Fruit fly (Drosophila melanogaster) whole organism, embryonic: Measurements from ENCODE around the gene CG13074.

Experiments used
- B-H1 ChIP-seq: fragments of 200-800 bp; sonication (Bioruptor generic); IDR thresholded peaks from 3 replicates; pipeline ENCODE4 v1.3.6; 2022; ENCODE audit warnings: missing biosample characterization, missing genetic modification characterization
- B-H2 ChIP-seq: fragments of 200-800 bp; sonication (Bioruptor generic); optimal IDR thresholded peaks from 2 replicates; lab custom pipeline; 2018; ENCODE audit warnings: missing biosample characterization, mild to moderate bottlenecking, missing genetic modification characterization
- CG12071 ChIP-seq: fragments of 200-800 bp; sonication (Bioruptor generic); optimal IDR thresholded peaks from 3 replicates; lab custom pipeline; 2018; ENCODE audit warnings: missing biosample characterization, mild to moderate bottlenecking, missing genetic modification characterization
- CG13894 ChIP-seq: fragments of 200-800 bp; sonication (Bioruptor generic); optimal IDR thresholded peaks from 3 replicates; lab custom pipeline; 2018; ENCODE audit warnings: missing biosample characterization, mild to moderate bottlenecking, missing genetic modification characterization, moderate library complexity
- CG14965 ChIP-seq: fragments of 200-800 bp; sonication (Bioruptor generic); optimal IDR thresholded peaks from 2 replicates; lab custom pipeline; 2016; ENCODE audit warnings: missing biosample characterization, missing genetic modification characterization, borderline replicate concordance
- CG15011 ChIP-seq: fragments of 200-800 bp; sonication (Bioruptor generic); optimal IDR thresholded peaks from 3 replicates; lab custom pipeline; 2018; ENCODE audit warnings: missing biosample characterization, mild to moderate bottlenecking, missing genetic modification characterization
- CG17361 ChIP-seq: fragments of 200-800 bp; sonication (Bioruptor generic); IDR thresholded peaks from 3 replicates; pipeline ENCODE4 v1.3.6; 2022; ENCODE audit warnings: missing biosample characterization, missing genetic modification characterization
- CG17568 ChIP-seq: fragments of 200-800 bp; sonication (Bioruptor generic); optimal IDR thresholded peaks from 2 replicates; lab custom pipeline; 2018; ENCODE audit warnings: missing biosample characterization, mild to moderate bottlenecking, missing genetic modification characterization, moderate library complexity
- CG1832 ChIP-seq: fragments of 200-800 bp; sonication (Bioruptor generic); optimal IDR thresholded peaks from 2 replicates; lab custom pipeline; 2017; ENCODE audit warnings: missing biosample characterization, mild to moderate bottlenecking, missing genetic modification characterization, inconsistent platforms
- CG2875 ChIP-seq: fragments of 200-800 bp; sonication (Bioruptor generic); optimal IDR thresholded peaks from 2 replicates; lab custom pipeline; 2017; ENCODE audit warnings: missing biosample characterization, mild to moderate bottlenecking, missing genetic modification characterization, missing genetic modification reagents
- CG31388 ChIP-seq: fragments of 200-800 bp; sonication (Bioruptor generic); optimal IDR thresholded peaks from 2 replicates; lab custom pipeline; 2016; ENCODE audit warnings: missing biosample characterization, missing genetic modification characterization
- CG32772 ChIP-seq: fragments of 200-800 bp; sonication (Bioruptor generic); IDR thresholded peaks from 2 replicates; pipeline ENCODE4 v1.3.6; 2022; ENCODE audit warnings: missing biosample characterization, missing genetic modification characterization
- CG3847 ChIP-seq: fragments of 200-800 bp; sonication (Bioruptor generic); IDR thresholded peaks from 2 replicates; pipeline ENCODE4 v1.3.6; 2022; ENCODE audit warnings: missing biosample characterization, missing genetic modification characterization
- CG4282 ChIP-seq: fragments of 200-800 bp; sonication (Bioruptor generic); optimal IDR thresholded peaks from 2 replicates; lab custom pipeline; 2016; ENCODE audit warnings: missing biosample characterization, missing genetic modification characterization
- CG6654 ChIP-seq: fragments of 200-800 bp; sonication (Bioruptor generic); optimal IDR thresholded peaks from 2 replicates; lab custom pipeline; 2017; ENCODE audit warnings: missing biosample characterization, mild to moderate bottlenecking, missing genetic modification characterization
- CG6791 ChIP-seq: fragments of 200-800 bp; sonication (Bioruptor generic); IDR thresholded peaks from 3 replicates; pipeline ENCODE4 v1.3.6; 2022; ENCODE audit warnings: missing biosample characterization, missing genetic modification characterization; ENCODE audit not compliant: partially characterized antibody
- CG7839 ChIP-seq: fragments of 200-800 bp; sonication (Bioruptor generic); optimal IDR thresholded peaks from 3 replicates; lab custom pipeline; 2018; ENCODE audit warnings: missing biosample characterization, mild to moderate bottlenecking, missing genetic modification characterization, moderate library complexity
- CG9609 ChIP-seq: fragments of 200-800 bp; sonication (Bioruptor generic); optimal IDR thresholded peaks from 3 replicates; lab custom pipeline; 2016; ENCODE audit warnings: missing biosample characterization, missing genetic modification characterization
- CG9876 ChIP-seq: fragments of 200-800 bp; sonication (Bioruptor generic); optimal IDR thresholded peaks from 2 replicates; lab custom pipeline; 2016; ENCODE audit warnings: missing biosample characterization, missing genetic modification characterization
- Camta ChIP-seq: fragments of 200-800 bp; sonication (Bioruptor generic); optimal IDR thresholded peaks from 2 replicates; lab custom pipeline; 2016; ENCODE audit warnings: missing biosample characterization, missing genetic modification characterization
- Dbx ChIP-seq: fragments of 200-800 bp; sonication (Bioruptor generic); IDR thresholded peaks from 3 replicates; pipeline ENCODE4 v1.3.6; 2022; ENCODE audit warnings: missing biosample characterization, missing genetic modification characterization
- Fer3 ChIP-seq: fragments of 200-800 bp; sonication (Bioruptor generic); optimal IDR thresholded peaks from 2 replicates; lab custom pipeline; 2018; ENCODE audit warnings: missing biosample characterization, mild to moderate bottlenecking, missing genetic modification characterization, moderate library complexity
- Gsc ChIP-seq: fragments of 200-800 bp; sonication (Bioruptor generic); IDR thresholded peaks from 2 replicates; pipeline ENCODE4 v1.3.6; 2022; ENCODE audit warnings: missing biosample characterization, missing genetic modification characterization
- HHEX ChIP-seq: fragments of 200-800 bp; sonication (Bioruptor generic); optimal IDR thresholded peaks from 3 replicates; lab custom pipeline; 2017; ENCODE audit warnings: missing biosample characterization, mild to moderate bottlenecking, missing genetic modification characterization, missing genetic modification reagents
- Hand ChIP-seq: fragments of 200-800 bp; sonication (Bioruptor generic); optimal IDR thresholded peaks from 2 replicates; lab custom pipeline; 2017; ENCODE audit warnings: mild to moderate bottlenecking, missing biosample characterization, missing genetic modification reagents, missing genetic modification characterization
- Hr51 ChIP-seq, 2 experiments: fragments of 200-800 bp; sonication (Bioruptor generic); optimal IDR thresholded peaks; 2 replicates in 1 of 2; 3 replicates in 1 of 2; lab custom pipeline; 2016 to 2018; ENCODE audit warnings: missing biosample characterization in 2 of 2, missing genetic modification characterization in 2 of 2, mild to moderate bottlenecking in 1 of 2, moderate library complexity in 1 of 2
- Jarid2 ChIP-seq: fragments of 200-800 bp; sonication (Bioruptor generic); optimal IDR thresholded peaks from 3 replicates; lab custom pipeline; 2017; ENCODE audit warnings: mild to moderate bottlenecking, missing biosample characterization, missing genetic modification reagents, missing genetic modification characterization
- Mrtf ChIP-seq: fragments of 200-800 bp; sonication (Bioruptor generic); IDR thresholded peaks from 3 replicates; pipeline ENCODE4 v1.3.6; 2022; ENCODE audit warnings: missing biosample characterization, missing genetic modification characterization
- Six4 ChIP-seq: fragments of 200-800 bp; sonication (Bioruptor generic); optimal IDR thresholded peaks from 2 replicates; lab custom pipeline; 2016; ENCODE audit warnings: missing biosample characterization, missing genetic modification characterization
- Sox100B ChIP-seq: fragments of 200-800 bp; sonication (Bioruptor generic); optimal IDR thresholded peaks from 3 replicates; lab custom pipeline; 2018; ENCODE audit warnings: missing biosample characterization, mild to moderate bottlenecking, missing genetic modification characterization
- Ssrp ChIP-seq: fragments of 200-800 bp; sonication (Bioruptor generic); optimal IDR thresholded peaks from 2 replicates; lab custom pipeline; 2018; ENCODE audit warnings: missing biosample characterization, mild to moderate bottlenecking, missing genetic modification characterization, moderate library complexity
- YL-1 ChIP-seq: fragments of 200-800 bp; sonication (Bioruptor generic); optimal IDR thresholded peaks from 3 replicates; lab custom pipeline; 2017; ENCODE audit warnings: missing biosample characterization, mild to moderate bottlenecking, missing genetic modification characterization
- bbx ChIP-seq: fragments of 200-800 bp; sonication (Bioruptor generic); IDR thresholded peaks from 2 replicates; pipeline ENCODE4 v1.3.6; 2022; ENCODE audit warnings: missing biosample characterization, missing genetic modification characterization; ENCODE audit not compliant: partially characterized antibody
- dati ChIP-seq: fragments of 200-800 bp; sonication (Bioruptor generic); IDR thresholded peaks from 2 replicates; pipeline ENCODE4 v1.3.6; 2022; ENCODE audit warnings: missing biosample characterization, missing genetic modification characterization
- dmrt99B ChIP-seq: fragments of 200-800 bp; sonication (Bioruptor generic); optimal IDR thresholded peaks from 2 replicates; lab custom pipeline; 2018; ENCODE audit warnings: missing biosample characterization, mild to moderate bottlenecking, missing genetic modification characterization, moderate library complexity
- en ChIP-seq: fragments of 200-800 bp; sonication (Bioruptor generic); optimal IDR thresholded peaks from 2 replicates; lab custom pipeline; 2016; ENCODE audit warnings: missing biosample characterization, missing genetic modification characterization
- fd3F ChIP-seq: fragments of 200-800 bp; sonication (Bioruptor generic); optimal IDR thresholded peaks from 2 replicates; lab custom pipeline; 2018; ENCODE audit warnings: missing biosample characterization, mild to moderate bottlenecking, missing genetic modification characterization, moderate library complexity
- h ChIP-seq: fragments of >200 bp; optimal IDR thresholded peaks from 2 replicates; lab custom pipeline; 2017
- knrl ChIP-seq: fragments of 200-800 bp; sonication (Bioruptor generic); IDR thresholded peaks from 3 replicates; pipeline ENCODE4 v1.3.6; 2022; ENCODE audit warnings: missing biosample characterization, missing genetic modification characterization; ENCODE audit not compliant: partially characterized antibody
- lab ChIP-seq: fragments of 200-800 bp; sonication (Bioruptor generic); optimal IDR thresholded peaks from 3 replicates; lab custom pipeline; 2017; ENCODE audit warnings: missing biosample characterization, missing genetic modification characterization, mild to moderate bottlenecking, moderate library complexity, missing genetic modification reagents
- lola ChIP-seq, 3 experiments: fragments of >200 bp in 2 of 3; fragments of 200-800 bp in 1 of 3; sonication (Bioruptor generic) in 1 of 3; optimal IDR thresholded peaks; 2 replicates each; lab custom pipeline; 2017 to 2019; ENCODE audit warnings: missing biosample characterization in 3 of 3, missing genetic modification characterization in 3 of 3, mild to moderate bottlenecking in 1 of 3, moderate library complexity in 1 of 3
- org-1 ChIP-seq: fragments of 200-800 bp; sonication (Bioruptor generic); optimal IDR thresholded peaks from 2 replicates; lab custom pipeline; 2017; ENCODE audit warnings: missing biosample characterization, missing genetic modification characterization
- phol ChIP-seq: fragments of 200-800 bp; sonication (Bioruptor generic); optimal IDR thresholded peaks from 3 replicates; lab custom pipeline; 2018; ENCODE audit warnings: missing biosample characterization, mild to moderate bottlenecking, missing genetic modification characterization, moderate library complexity
- pita ChIP-seq: fragments of 200-800 bp; sonication (Bioruptor generic); optimal IDR thresholded peaks from 2 replicates; lab custom pipeline; 2017; ENCODE audit warnings: missing biosample characterization, mild to moderate bottlenecking, missing genetic modification characterization
- seq ChIP-seq: fragments of 200-800 bp; sonication (Bioruptor generic); IDR thresholded peaks from 2 replicates; pipeline ENCODE4 v1.3.6; 2022; ENCODE audit warnings: missing biosample characterization, missing genetic modification characterization
- slbo ChIP-seq: fragments of 200-800 bp; sonication (Bioruptor generic); IDR thresholded peaks from 2 replicates; pipeline ENCODE4 v1.3.6; 2022; ENCODE audit warnings: missing biosample characterization, missing genetic modification characterization
- tll ChIP-seq, 2 experiments: fragments of 200-800 bp in 1 of 2; fragments of >200 bp in 1 of 2; sonication (Bioruptor generic) in 1 of 2; optimal IDR thresholded peaks; 2 replicates each; lab custom pipeline; 2017 to 2019; ENCODE audit warnings: missing biosample characterization in 2 of 2, missing genetic modification characterization in 2 of 2, mild to moderate bottlenecking in 1 of 2, moderate library complexity in 1 of 2
- zf30C ChIP-seq: fragments of 200-800 bp; sonication (Bioruptor generic); optimal IDR thresholded peaks from 3 replicates; lab custom pipeline; 2018; ENCODE audit warnings: missing biosample characterization, mild to moderate bottlenecking, missing genetic modification characterization

The CG13074 gene

dm6 chr3L:16113607-16114337 lies 16.5 kb upstream of the CG13074 start (continued):
- TF ChIP-seq dati (GFP tag; lab: Robert Waterston, UW) = peak; percentile 30; the same call in 1 of the 2 replicates
- peak; percentile 80 for TF ChIP-seq bbx
- peak in 1 of 3 experiments; percentile 66 for TF ChIP-seq lola (GFP tag; optimal IDR thresholded peaks at IDR 0.05; lab: Kevin White, UChicago)
- TF ChIP-seq CG32772 (GFP tag; lab: Robert Waterston, UW) = peak; percentile 80
- peak; percentile 50 for TF ChIP-seq CG14965 (GFP tag; lab: Kevin White, UChicago)
- TF ChIP-seq CG13894 = no peak
- peak in 1 of 2 experiments; percentile 59 for TF ChIP-seq tll (GFP tag; optimal IDR thresholded peaks at IDR 0.05; lab: Kevin White, UChicago)
- no peak; the same call in 1 of the 3 replicates for TF ChIP-seq CG17361
- peak; percentile 64 for TF ChIP-seq CG2875 (GFP tag; lab: Kevin White, UChicago)
- TF ChIP-seq Camta = peak; percentile 87
- no peak for TF ChIP-seq Fer3 (tag; lab: Kevin White, UChicago)
- TF ChIP-seq seq (GFP tag; lab: Robert Waterston, UW) = peak; percentile 83
- TF ChIP-seq slbo = peak; percentile 86
- TF ChIP-seq pita (GFP tag; lab: Kevin White, UChicago) = no peak
- TF ChIP-seq zf30C = no peak
- peak; percentile 89 for TF ChIP-seq Dbx (GFP tag; lab: Robert Waterston, UW)
- TF ChIP-seq Mrtf (GFP tag; lab: Robert Waterston, UW) = peak; percentile 61; the same call in 1 of the 3 replicates
- peak; percentile 78 for TF ChIP-seq Hand (GFP tag; lab: Kevin White, UChicago)
- TF ChIP-seq YL-1 (GFP tag; lab: Kevin White, UChicago) = peak; percentile 99
- peak; percentile 89 for TF ChIP-seq CG3847 (GFP tag; lab: Robert Waterston, UW)
- TF ChIP-seq CG15011 (GFP tag; lab: Kevin White, UChicago) = no peak
- peak; percentile 75 for TF ChIP-seq CG4282 (GFP tag; lab: Kevin White, UChicago)
- TF ChIP-seq CG12071 = no peak
- TF ChIP-seq B-H1 (GFP tag; lab: Robert Waterston, UW) = peak; percentile 71; the same call in 2 of the 3 replicates
- TF ChIP-seq en (GFP tag; lab: Kevin White, UChicago) = peak; percentile 27
- TF ChIP-seq Sox100B = no peak
- TF ChIP-seq B-H2 (GFP tag; lab: Kevin White, UChicago) = peak; percentile 83
- no peak for TF ChIP-seq CG6654 (GFP tag; lab: Kevin White, UChicago)
- no peak for TF ChIP-seq dmrt99B
- TF ChIP-seq CG1832 = no peak
- TF ChIP-seq h (lab: Kevin White, UChicago) = no peak
- peak; percentile 50 for TF ChIP-seq CG9876 (GFP tag; lab: Kevin White, UChicago)
- peak; percentile 76 for TF ChIP-seq org-1 (GFP tag; lab: Kevin White, UChicago)
- TF ChIP-seq Ssrp = peak; percentile 75
- TF ChIP-seq fd3F = peak; percentile 72
- peak in 1 of 2 experiments; percentile 76 for TF ChIP-seq Hr51 (GFP tag; optimal IDR thresholded peaks at IDR 0.05; lab: Kevin White, UChicago)
- TF ChIP-seq Gsc (GFP tag; lab: Robert Waterston, UW) = no peak
- no peak for TF ChIP-seq Jarid2
- peak; percentile 76 for TF ChIP-seq Six4 (GFP tag; lab: Kevin White, UChicago)
- peak; percentile 100 for TF ChIP-seq phol (tag; lab: Kevin White, UChicago)
- no peak for TF ChIP-seq CG17568 (GFP tag; lab: Kevin White, UChicago)
- peak; percentile 47; the same call in 2 of the 3 replicates for TF ChIP-seq CG6791
- no peak for TF ChIP-seq CG7839 (tag; lab: Kevin White, UChicago)
- TF ChIP-seq knrl (GFP tag; lab: Robert Waterston, UW) = peak; percentile 73
- no peak for TF ChIP-seq HHEX (GFP tag; lab: Kevin White, UChicago)
- TF ChIP-seq lab = no peak
- TF ChIP-seq CG9609 (GFP tag; lab: Kevin White, UChicago) = peak; percentile 85
- TF ChIP-seq CG31388 (GFP tag; lab: Kevin White, UChicago) = no peak
